Worm (Caenorhabditis elegans) whole organism, midembryonic: ENCODE results near the gene arl-5.

Source experiments
- T22C8.4 ChIP-seq: fragments of 200-800 bp; sonication (Bioruptor generic); IDR thresholded peaks from 2 replicates; pipeline ENCODE4 v1.3.6; 2022; ENCODE audit warnings: missing genetic modification characterization, missing compliant biosample characterization
- cog-1 ChIP-seq: sonication (generic microtip); optimal IDR thresholded peaks from 2 replicates; lab custom pipeline; 2016; ENCODE audit warnings: missing genetic modification characterization, missing compliant biosample characterization
- flt-1 ChIP-seq: fragments of 200-800 bp; sonication (Bioruptor generic); IDR thresholded peaks from 2 replicates; pipeline ENCODE4 v1.3.6; 2022; ENCODE audit warnings: missing genetic modification characterization, missing compliant biosample characterization
- klf-2 ChIP-seq: fragments of 200-800 bp; sonication (Bioruptor generic); conservative IDR thresholded peaks from 2 replicates; pipeline ENCODE4 v1.3.6; 2022; ENCODE audit warnings: missing genetic modification reagents, missing genetic modification characterization, missing compliant biosample characterization
- med-1 ChIP-seq: sonication (generic microtip); optimal IDR thresholded peaks from 2 replicates; lab custom pipeline; 2017; ENCODE audit warnings: missing genetic modification characterization, mild to moderate bottlenecking, missing compliant biosample characterization, antibody characterized with exemption, missing genetic modification reagents; ENCODE audit not compliant: insufficient read depth
- ref-1 ChIP-seq: fragments of 200-800 bp; sonication (Bioruptor generic); conservative IDR thresholded peaks from 2 replicates; pipeline ENCODE4 v1.3.6; 2022; ENCODE audit warnings: missing genetic modification reagents, missing genetic modification characterization, missing compliant biosample characterization
- tab-1 ChIP-seq: fragments of 200-800 bp; sonication (Bioruptor generic); IDR thresholded peaks from 2 replicates; pipeline ENCODE4 v1.3.6; 2022; ENCODE audit warnings: missing genetic modification characterization, missing compliant biosample characterization
- ztf-23 ChIP-seq: fragments of 200-800 bp; sonication (Bioruptor generic); IDR thresholded peaks from 2 replicates; pipeline ENCODE4 v1.3.6; 2022; ENCODE audit warnings: missing genetic modification reagents, missing genetic modification characterization, missing compliant biosample characterization
- ztf-29 ChIP-seq: fragments of 200-800 bp; sonication (Bioruptor generic); IDR thresholded peaks from 2 replicates; pipeline ENCODE4 v1.3.6; 2022; ENCODE audit warnings: missing genetic modification reagents, missing genetic modification characterization, missing compliant biosample characterization

Gene arl-5

DNA sequence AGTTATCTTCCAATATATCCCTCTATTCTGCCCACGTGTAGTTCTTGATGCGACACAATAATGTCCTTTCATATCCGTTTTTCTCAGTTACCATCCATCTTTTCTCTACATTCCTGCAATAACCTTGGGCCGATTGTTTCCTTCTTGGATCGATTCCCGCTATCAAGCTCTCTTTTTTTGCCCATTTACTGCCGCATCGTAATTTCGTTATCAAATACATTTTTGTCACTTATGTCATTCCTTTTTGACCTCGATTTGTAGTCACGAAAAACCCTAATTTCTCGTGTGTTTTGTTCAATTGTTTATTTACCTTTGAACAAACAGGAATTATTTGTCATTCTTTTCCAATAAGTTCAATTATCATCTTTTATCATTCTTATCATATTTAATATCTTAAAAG lies 26.9 kb downstream of the arl-5 start:
- TF ChIP-seq tab-1 (no peak), ref-1 (GFP tag; lab: Robert Waterston, UW) (no peak), ztf-29 (GFP tag; lab: Robert Waterston, UW) (no peak), flt-1 (GFP tag; lab: Robert Waterston, UW) (no peak), ztf-23 (GFP tag; lab: Robert Waterston, UW) (no peak), cog-1 (no peak), med-1 (GFP tag; lab: Kevin White, UChicago) (no peak), T22C8.4 (GFP tag; lab: Robert Waterston, UW) (no peak), klf-2 (no peak)

DNA sequence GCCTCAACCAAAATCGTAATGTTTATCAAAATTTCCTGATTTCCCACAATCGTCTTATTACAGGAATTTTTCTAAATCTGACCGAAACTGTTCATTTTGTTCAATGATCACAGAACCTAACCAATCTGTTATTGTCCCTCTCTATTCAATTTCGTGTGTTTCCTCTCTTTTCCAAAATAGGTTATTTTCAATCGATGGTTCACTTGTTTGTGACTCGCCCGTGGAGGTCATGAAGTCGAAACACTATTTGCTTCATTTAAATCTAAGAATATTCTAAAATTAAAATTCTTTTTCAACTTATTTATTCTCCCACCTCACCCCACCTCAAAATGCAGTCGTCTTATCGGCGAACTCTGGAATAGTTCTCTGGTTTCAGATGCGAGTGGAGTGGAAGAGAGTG lies 27.8 kb downstream of the arl-5 start:
- TF ChIP-seq klf-2 = no peak
- TF ChIP-seq med-1 (GFP tag; lab: Kevin White, UChicago) = no peak
- TF ChIP-seq ztf-23 (GFP tag; lab: Robert Waterston, UW) = no peak
- no peak for TF ChIP-seq cog-1
- TF ChIP-seq ztf-29 (GFP tag; lab: Robert Waterston, UW) = no peak
- TF ChIP-seq flt-1 (GFP tag; lab: Robert Waterston, UW) = no peak
- TF ChIP-seq ref-1 (GFP tag; lab: Robert Waterston, UW) = no peak
- no peak for TF ChIP-seq tab-1
- TF ChIP-seq T22C8.4 (GFP tag; lab: Robert Waterston, UW) = no peak

DNA sequence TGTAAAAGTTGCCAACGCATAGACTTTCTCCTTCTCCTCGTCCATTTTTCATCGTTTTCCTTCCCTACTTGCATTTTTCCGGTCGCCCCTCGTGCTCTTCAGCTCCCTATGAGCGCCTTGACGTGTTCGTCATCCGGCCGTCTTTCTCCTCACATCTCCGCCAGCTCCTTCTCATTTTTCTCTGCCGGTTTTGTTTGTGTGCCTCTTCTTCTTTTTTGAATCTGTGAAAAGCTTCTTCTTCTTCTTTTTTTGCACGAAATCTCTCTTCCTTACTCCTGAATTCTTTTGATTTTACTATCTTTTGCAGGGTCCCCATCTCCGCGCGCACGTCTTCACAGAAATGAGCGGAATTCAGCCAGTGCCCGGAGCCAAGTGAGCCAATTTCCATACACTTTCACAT lies 28.5 kb downstream of the arl-5 start, which contains the start of gene K11H3.3:
K11H3.3 (plus strand) TSS at position 308 of the 400 bp plus-strand sequence.
- no peak for TF ChIP-seq ztf-23 (GFP tag; lab: Robert Waterston, UW)
- TF ChIP-seq T22C8.4 (GFP tag; lab: Robert Waterston, UW) = no peak
- TF ChIP-seq cog-1 = no peak
- TF ChIP-seq klf-2 = no peak
- TF ChIP-seq flt-1 (GFP tag; lab: Robert Waterston, UW) = no peak
- no peak for TF ChIP-seq ref-1 (GFP tag; lab: Robert Waterston, UW)
- TF ChIP-seq ztf-29 (GFP tag; lab: Robert Waterston, UW) = no peak
- TF ChIP-seq tab-1 = no peak
- TF ChIP-seq med-1 (GFP tag; lab: Kevin White, UChicago) = no peak

DNA sequence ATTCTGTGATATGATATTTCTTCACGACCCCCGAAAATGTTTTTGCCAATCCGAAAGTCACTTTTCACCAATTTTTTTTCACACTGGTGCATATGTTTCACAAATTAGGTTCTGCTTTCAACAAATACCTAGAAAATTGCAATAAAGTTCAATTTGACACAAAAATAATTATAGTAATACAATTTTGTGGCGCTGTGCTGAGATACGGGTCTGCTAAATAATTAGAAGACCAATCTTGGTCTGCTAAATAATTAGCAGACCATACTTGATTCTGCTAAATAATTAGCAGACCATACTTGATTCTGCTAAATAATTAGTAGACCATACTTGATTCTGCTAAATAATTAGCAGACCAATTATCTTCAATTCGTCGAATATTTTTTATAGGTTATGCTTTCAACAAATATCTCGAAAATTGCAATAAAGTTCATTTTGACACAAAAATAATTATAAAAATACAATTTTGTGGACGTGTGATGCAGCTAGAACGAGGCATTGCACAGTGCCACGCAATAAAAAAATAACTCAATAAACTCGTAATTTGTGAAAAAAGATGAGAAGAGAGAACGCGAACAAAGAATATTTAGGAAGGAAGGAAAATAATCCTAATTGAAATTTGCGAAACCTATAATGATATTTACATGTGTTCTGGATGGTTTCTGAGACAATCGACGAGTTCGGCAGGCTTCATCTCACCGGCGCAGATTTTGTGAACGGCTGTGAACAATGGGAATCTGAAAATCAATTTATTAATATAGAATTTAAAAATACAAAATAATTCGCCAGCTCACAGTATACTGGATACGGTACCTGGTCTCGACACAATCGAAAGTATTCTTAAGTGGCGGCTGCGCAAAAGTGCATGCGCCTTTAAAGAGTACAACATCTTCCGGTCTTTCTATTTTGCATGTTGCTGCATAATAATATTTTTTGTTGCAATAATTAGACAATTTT lies 30.9 kb downstream of the arl-5 start:
- TF ChIP-seq flt-1 (GFP tag; lab: Robert Waterston, UW) = no peak
- TF ChIP-seq med-1 (GFP tag; lab: Kevin White, UChicago) = no peak
- no peak for TF ChIP-seq ztf-23 (GFP tag; lab: Robert Waterston, UW)
- no peak for TF ChIP-seq cog-1
- no peak for TF ChIP-seq tab-1
- TF ChIP-seq ref-1 (GFP tag; lab: Robert Waterston, UW) = no peak
- no peak for TF ChIP-seq T22C8.4 (GFP tag; lab: Robert Waterston, UW)
- TF ChIP-seq klf-2 = no peak
- no peak for TF ChIP-seq ztf-29 (GFP tag; lab: Robert Waterston, UW)

DNA sequence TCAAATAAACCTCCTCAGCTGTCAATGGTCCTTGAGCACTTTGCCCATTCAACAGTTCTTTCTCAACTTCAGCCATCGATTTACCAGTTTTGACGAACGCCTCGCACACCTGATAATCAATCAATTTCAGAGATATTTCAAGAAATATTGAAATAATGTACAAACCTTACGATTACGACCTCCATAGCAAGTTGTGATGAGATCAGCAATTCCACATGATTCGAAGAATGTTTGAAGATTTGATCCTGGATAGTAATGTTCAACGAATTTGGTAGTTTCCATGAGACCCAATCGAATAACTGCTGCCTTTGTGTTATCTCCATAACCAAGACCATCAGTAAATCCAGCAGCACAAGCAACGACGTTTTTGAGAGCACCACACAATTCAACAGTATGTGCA lies 31.9 kb downstream of the arl-5 start:
- no peak for TF ChIP-seq T22C8.4 (GFP tag; lab: Robert Waterston, UW)
- TF ChIP-seq ztf-29 (GFP tag; lab: Robert Waterston, UW) = no peak
- no peak for TF ChIP-seq cog-1
- TF ChIP-seq tab-1 = no peak
- TF ChIP-seq med-1 (GFP tag; lab: Kevin White, UChicago) = no peak
- TF ChIP-seq ref-1 (GFP tag; lab: Robert Waterston, UW) = no peak
- TF ChIP-seq flt-1 (GFP tag; lab: Robert Waterston, UW) = no peak
- no peak for TF ChIP-seq ztf-23 (GFP tag; lab: Robert Waterston, UW)
- no peak for TF ChIP-seq klf-2

DNA sequence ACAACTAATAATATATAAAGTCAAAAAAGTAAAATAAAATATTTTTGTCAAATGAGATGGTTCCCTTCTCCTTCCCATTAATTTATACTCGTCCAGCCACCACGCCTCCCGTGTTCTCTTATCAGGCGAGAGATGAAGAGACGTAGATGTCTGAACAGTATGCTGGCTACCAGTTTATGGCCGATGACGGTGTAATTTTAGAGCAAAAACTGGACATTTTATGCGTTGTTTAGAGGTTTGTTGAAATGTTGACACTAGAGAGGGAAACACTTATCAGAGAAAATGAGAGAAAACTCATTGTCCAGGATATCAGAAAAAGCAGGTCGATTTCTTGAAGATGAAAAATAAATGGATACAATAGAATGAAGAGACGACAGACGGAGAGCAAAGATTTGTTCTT lies 34.1 kb downstream of the arl-5 start:
- TF ChIP-seq T22C8.4 (GFP tag; lab: Robert Waterston, UW) (no peak), ztf-23 (GFP tag; lab: Robert Waterston, UW) (no peak), cog-1 (no peak), ztf-29 (GFP tag; lab: Robert Waterston, UW) (no peak), flt-1 (GFP tag; lab: Robert Waterston, UW) (no peak), med-1 (GFP tag; lab: Kevin White, UChicago) (no peak)

DNA sequence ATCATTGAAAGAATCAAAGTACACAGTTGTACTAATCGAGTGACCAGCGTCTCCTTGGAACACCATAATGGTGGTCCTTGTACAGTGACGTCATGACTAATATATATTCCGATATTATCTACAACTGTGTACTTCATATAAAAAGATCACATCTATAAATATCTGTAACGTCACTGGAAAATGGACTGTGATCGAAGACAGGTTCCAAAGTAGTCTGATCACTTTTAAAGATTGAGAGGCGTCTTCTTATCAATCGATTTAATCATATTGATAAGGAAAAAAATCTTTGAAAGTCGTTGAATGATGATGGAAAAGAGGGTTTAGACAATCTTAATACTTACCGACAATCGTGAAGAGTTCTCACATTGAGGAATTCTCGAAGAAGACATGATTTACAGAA lies 35.0 kb downstream of the arl-5 start:
- no peak for TF ChIP-seq med-1 (GFP tag; lab: Kevin White, UChicago)
- TF ChIP-seq tab-1 = no peak

DNA sequence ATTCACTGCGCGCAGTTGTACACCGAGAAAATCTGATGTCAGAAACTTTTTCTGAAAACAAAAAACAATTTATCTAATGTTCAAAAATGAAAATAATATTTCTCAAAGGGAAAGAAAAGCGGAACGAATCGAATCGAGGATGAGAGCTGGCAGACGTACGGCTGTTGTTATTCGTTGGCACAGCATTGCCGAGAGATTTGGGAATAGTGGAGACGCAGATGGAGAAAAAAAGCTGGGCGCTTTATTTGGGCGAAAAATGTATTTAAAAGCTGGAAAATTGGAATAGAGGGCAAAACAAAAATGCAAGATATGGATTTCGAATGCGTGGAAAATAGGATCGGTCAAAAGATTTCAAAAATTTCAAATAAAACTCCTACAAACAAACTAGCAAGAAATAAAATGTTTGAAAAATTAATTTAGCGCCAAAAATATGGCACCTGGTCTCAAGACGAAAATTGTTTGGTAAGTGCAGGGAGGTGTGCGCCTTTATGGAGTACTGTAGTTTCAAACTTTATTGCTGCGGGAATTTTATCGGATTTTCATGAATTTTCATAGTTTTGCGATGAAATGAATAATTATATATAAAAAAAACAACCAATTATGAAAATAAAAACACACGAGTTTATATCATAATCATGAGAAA lies 36.2 kb downstream of the arl-5 start, which contains the start of gene gpdh-2:
gpdh-2 (minus strand) TSS at position 51 of the 643 bp plus-strand sequence.
- no peak for TF ChIP-seq cog-1
- TF ChIP-seq klf-2 = no peak
- no peak for TF ChIP-seq tab-1
- no peak for TF ChIP-seq ref-1 (GFP tag; lab: Robert Waterston, UW)
- no peak for TF ChIP-seq T22C8.4 (GFP tag; lab: Robert Waterston, UW)
- TF ChIP-seq ztf-23 (GFP tag; lab: Robert Waterston, UW) = no peak
- no peak for TF ChIP-seq flt-1 (GFP tag; lab: Robert Waterston, UW)
- no peak for TF ChIP-seq ztf-29 (GFP tag; lab: Robert Waterston, UW)
- no peak for TF ChIP-seq med-1 (GFP tag; lab: Kevin White, UChicago)

DNA sequence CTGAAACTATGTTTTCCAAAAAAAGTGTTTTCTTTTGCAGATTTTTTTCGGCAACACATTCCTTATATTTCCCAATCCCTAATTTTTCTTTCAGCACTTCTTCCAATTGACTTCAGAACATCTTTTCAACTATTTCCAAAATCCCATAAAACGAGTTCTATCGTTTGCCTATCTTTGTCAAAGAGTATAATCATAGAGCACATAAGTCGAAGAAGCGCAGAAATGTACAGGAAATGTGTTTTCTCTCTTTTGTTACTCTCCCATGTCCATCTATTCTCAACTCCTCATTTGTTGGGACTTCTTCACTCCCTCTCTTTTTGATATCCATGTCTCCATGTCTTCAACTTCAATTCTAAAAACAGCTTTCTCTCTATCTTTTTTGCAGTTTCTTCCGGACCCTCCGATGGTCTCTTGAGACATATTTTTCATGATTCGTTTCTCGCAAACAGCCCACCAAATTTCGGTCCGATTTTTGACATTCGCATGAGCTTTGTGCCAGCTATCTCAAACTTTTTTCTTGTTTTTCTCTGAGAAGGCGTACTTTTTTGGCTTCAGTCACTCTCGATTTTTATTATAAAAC lies 37.2 kb downstream of the arl-5 start, which contains the start of gene twk-48:
twk-48 (plus strand) TSS at position 530 of the 580 bp plus-strand sequence.
- no peak for TF ChIP-seq klf-2
- no peak for TF ChIP-seq ztf-23 (GFP tag; lab: Robert Waterston, UW)
- no peak for TF ChIP-seq med-1 (GFP tag; lab: Kevin White, UChicago)
